Worm (Caenorhabditis elegans) whole organism, mixed stage, embryonic: ENCODE data around the gene F53F1.2.
"Not testable (repeated sequence)": the region's sequence is repeated elsewhere in the genome, so short reads cannot be mapped to it uniquely, and the experiment has no call there.

ENCODE experiments used
- elt-3 ChIP-seq: fragments of 150-350 bp; optimal IDR thresholded peaks from 2 replicates; lab custom pipeline; 2014; ENCODE audit warnings: missing biosample characterization, missing genetic modification characterization
- mab-5 ChIP-seq: fragments of 150-350 bp; optimal IDR thresholded peaks from 2 replicates; lab custom pipeline; 2014; ENCODE audit warnings: missing biosample characterization, missing genetic modification characterization
- snpc-4 ChIP-seq: fragments of 150-350 bp; optimal IDR thresholded peaks from 2 replicates; lab custom pipeline; 2014; ENCODE audit warnings: missing biosample characterization, missing genetic modification characterization

- not testable (repeated sequence) for TF ChIP-seq snpc-4 (tag; lab: Kevin White, UChicago); mab-5; elt-3 (tag; lab: Kevin White, UChicago)
Measured at ce11 chrV:13443535-13443934, 36.9 kb downstream of the F53F1.2 start, which contains the start of gene Y2H9A.6.
